Fruit fly (Drosophila melanogaster) whole organism, embryonic: ENCODE results near the gene PAN3.

Experiments used
- Abd-B ChIP-seq: fragments of 200-800 bp; sonication (Bioruptor generic); optimal IDR thresholded peaks from 2 replicates; lab custom pipeline; 2018; ENCODE audit warnings: missing biosample characterization, mild to moderate bottlenecking, missing genetic modification characterization, moderate library complexity
- Aef1 ChIP-seq: fragments of 200-800 bp; sonication (Bioruptor generic); IDR thresholded peaks from 3 replicates; pipeline ENCODE4 v1.3.6; 2022; ENCODE audit warnings: missing biosample characterization, missing genetic modification characterization
- Bteb2 ChIP-seq: fragments of 200-800 bp; sonication (Bioruptor generic); optimal IDR thresholded peaks from 2 replicates; lab custom pipeline; 2016; ENCODE audit warnings: missing biosample characterization, missing genetic modification characterization
- CG10959 ChIP-seq: fragments of 200-800 bp; sonication (Bioruptor generic); IDR thresholded peaks from 2 replicates; pipeline ENCODE4 v1.3.6; 2022; ENCODE audit warnings: missing biosample characterization, missing genetic modification characterization
- CG13624 ChIP-seq: fragments of 200-800 bp; sonication (Bioruptor generic); optimal IDR thresholded peaks from 2 replicates; lab custom pipeline; 2016; ENCODE audit warnings: missing biosample characterization, missing genetic modification characterization
- CG13894 ChIP-seq: fragments of 200-800 bp; sonication (Bioruptor generic); optimal IDR thresholded peaks from 3 replicates; lab custom pipeline; 2018; ENCODE audit warnings: missing biosample characterization, mild to moderate bottlenecking, missing genetic modification characterization, moderate library complexity
- CG14014 ChIP-seq: fragments of 200-800 bp; sonication (Bioruptor generic); IDR thresholded peaks from 2 replicates; pipeline ENCODE4 v1.3.6; 2022; ENCODE audit warnings: missing biosample characterization, missing genetic modification characterization
- CG1529 ChIP-seq: fragments of 200-800 bp; sonication (Bioruptor generic); optimal IDR thresholded peaks from 3 replicates; lab custom pipeline; 2018; ENCODE audit warnings: missing biosample characterization, missing genetic modification characterization
- CG17385 ChIP-seq: fragments of 200-800 bp; sonication (Bioruptor generic); optimal IDR thresholded peaks from 3 replicates; lab custom pipeline; 2018; ENCODE audit warnings: missing biosample characterization, mild to moderate bottlenecking, missing genetic modification characterization
- CG17568 ChIP-seq: fragments of 200-800 bp; sonication (Bioruptor generic); optimal IDR thresholded peaks from 2 replicates; lab custom pipeline; 2018; ENCODE audit warnings: missing biosample characterization, mild to moderate bottlenecking, missing genetic modification characterization, moderate library complexity
- CG17612 ChIP-seq: fragments of 200-800 bp; sonication (Bioruptor generic); IDR thresholded peaks from 2 replicates; pipeline ENCODE4 v1.3.6; 2022; ENCODE audit warnings: missing biosample characterization, missing genetic modification characterization
- CG17829 ChIP-seq: fragments of 200-800 bp; optimal IDR thresholded peaks from 2 replicates; lab custom pipeline; 2019; ENCODE audit warnings: missing biosample characterization, mild to moderate bottlenecking, missing genetic modification characterization, moderate library complexity
- CG1792 ChIP-seq: fragments of 200-800 bp; sonication (Bioruptor generic); optimal IDR thresholded peaks from 2 replicates; lab custom pipeline; 2016; ENCODE audit warnings: missing biosample characterization, missing genetic modification characterization
- CG2120 ChIP-seq: fragments of 200-800 bp; sonication (Bioruptor generic); optimal IDR thresholded peaks from 3 replicates; lab custom pipeline; 2016; ENCODE audit warnings: missing biosample characterization, missing genetic modification characterization
- CG3065 ChIP-seq: fragments of 200-800 bp; sonication (Bioruptor generic); optimal IDR thresholded peaks from 2 replicates; lab custom pipeline; 2016; ENCODE audit warnings: missing biosample characterization, missing genetic modification characterization
- CG6791 ChIP-seq: fragments of 200-800 bp; sonication (Bioruptor generic); IDR thresholded peaks from 3 replicates; pipeline ENCODE4 v1.3.6; 2022; ENCODE audit warnings: missing biosample characterization, missing genetic modification characterization; ENCODE audit not compliant: partially characterized antibody
- CG7786 ChIP-seq: fragments of 200-800 bp; sonication (Bioruptor generic); optimal IDR thresholded peaks from 2 replicates; lab custom pipeline; 2016; ENCODE audit warnings: missing biosample characterization, missing genetic modification characterization
- Dek ChIP-seq: fragments of 200-800 bp; sonication (Bioruptor generic); optimal IDR thresholded peaks from 3 replicates; lab custom pipeline; 2019; ENCODE audit warnings: missing biosample characterization, mild to moderate bottlenecking, missing genetic modification characterization, moderate library complexity
- Eip74EF ChIP-seq, 2 experiments: fragments of 200-800 bp in 1 of 2; fragments of >200 bp in 1 of 2; sonication (Bioruptor generic) in 1 of 2; optimal IDR thresholded peaks; 2 replicates each; lab custom pipeline; 2017 to 2019; ENCODE audit warnings: missing biosample characterization in 2 of 2, missing genetic modification characterization in 2 of 2, mild to moderate bottlenecking in 1 of 2, moderate library complexity in 1 of 2
- Ets65A ChIP-seq: fragments of 200-800 bp; sonication (Bioruptor generic); peaks from one replicate; lab custom pipeline; 2016; ENCODE audit warnings: missing biosample characterization, missing genetic modification characterization
- HLHmδ ChIP-seq: fragments of 200-800 bp; sonication (Bioruptor generic); optimal IDR thresholded peaks from 2 replicates; lab custom pipeline; 2018; ENCODE audit warnings: missing biosample characterization, mild to moderate bottlenecking, missing genetic modification characterization, moderate library complexity
- HmgD ChIP-seq: fragments of 200-800 bp; sonication (Bioruptor generic); optimal IDR thresholded peaks from 3 replicates; lab custom pipeline; 2016; ENCODE audit warnings: missing biosample characterization, missing genetic modification characterization
- Hr3 ChIP-seq: fragments of 200-800 bp; sonication (Bioruptor generic); optimal IDR thresholded peaks from 3 replicates; lab custom pipeline; 2016; ENCODE audit warnings: missing biosample characterization, missing genetic modification characterization
- Hr78 ChIP-seq, 2 experiments: fragments of 200-800 bp in 1 of 2; fragments of >200 bp in 1 of 2; sonication (Bioruptor generic) in 1 of 2; optimal IDR thresholded peaks; 2 replicates each; lab custom pipeline; 2017 to 2019; ENCODE audit warnings: missing biosample characterization in 2 of 2, missing genetic modification characterization in 2 of 2, mild to moderate bottlenecking in 1 of 2, moderate library complexity in 1 of 2
- Jarid2 ChIP-seq: fragments of 200-800 bp; sonication (Bioruptor generic); optimal IDR thresholded peaks from 3 replicates; lab custom pipeline; 2017; ENCODE audit warnings: mild to moderate bottlenecking, missing biosample characterization, missing genetic modification reagents, missing genetic modification characterization
- NFAT ChIP-seq: fragments of 200-800 bp; sonication (Bioruptor generic); IDR thresholded peaks from 2 replicates; pipeline ENCODE4 v1.3.6; 2022; ENCODE audit warnings: missing biosample characterization, missing genetic modification characterization
- Scr ChIP-seq: fragments of 200-800 bp; sonication (Bioruptor generic); IDR thresholded peaks from 2 replicates; pipeline ENCODE4 v1.3.6; 2022; ENCODE audit warnings: missing biosample characterization, missing genetic modification characterization; ENCODE audit not compliant: partially characterized antibody
- Xrp1 ChIP-seq: fragments of 200-800 bp; sonication (Bioruptor generic); IDR thresholded peaks from 2 replicates; pipeline ENCODE4 v1.3.6; 2022; ENCODE audit warnings: missing biosample characterization, missing genetic modification characterization
- bcd ChIP-seq: fragments of 200-800 bp; sonication (Bioruptor generic); optimal IDR thresholded peaks from 2 replicates; lab custom pipeline; 2017; ENCODE audit warnings: missing biosample characterization, mild to moderate bottlenecking, missing genetic modification characterization
- chinmo ChIP-seq: fragments of 200-800 bp; sonication (Bioruptor generic); IDR thresholded peaks from 4 replicates; pipeline ENCODE4 v1.3.6; 2022; ENCODE audit warnings: missing biosample characterization, missing genetic modification characterization; ENCODE audit not compliant: partially characterized antibody
- corto ChIP-seq: fragments of 200-800 bp; sonication (Bioruptor generic); optimal IDR thresholded peaks from 2 replicates; lab custom pipeline; 2016; ENCODE audit warnings: missing biosample characterization, mild to moderate bottlenecking, missing genetic modification characterization, moderate library complexity
- ewg ChIP-seq: fragments of 200-800 bp; sonication (Bioruptor generic); optimal IDR thresholded peaks from 3 replicates; lab custom pipeline; 2017; ENCODE audit warnings: mild to moderate bottlenecking, missing biosample characterization, missing genetic modification reagents, missing genetic modification characterization
- kni ChIP-seq: fragments of 200-800 bp; sonication (Bioruptor generic); optimal IDR thresholded peaks from 3 replicates; lab custom pipeline; 2017; ENCODE audit warnings: mild to moderate bottlenecking, missing biosample characterization, missing genetic modification reagents, missing genetic modification characterization
- lola ChIP-seq, 3 experiments: fragments of >200 bp in 2 of 3; fragments of 200-800 bp in 1 of 3; sonication (Bioruptor generic) in 1 of 3; optimal IDR thresholded peaks; 2 replicates each; lab custom pipeline; 2017 to 2019; ENCODE audit warnings: missing biosample characterization in 3 of 3, missing genetic modification characterization in 3 of 3, mild to moderate bottlenecking in 1 of 3, moderate library complexity in 1 of 3
- luna ChIP-seq: fragments of 200-800 bp; sonication (Bioruptor generic); optimal IDR thresholded peaks from 2 replicates; lab custom pipeline; 2016; ENCODE audit warnings: missing biosample characterization, missing genetic modification characterization
- p53 ChIP-seq: fragments of 200-800 bp; sonication (Bioruptor generic); optimal IDR thresholded peaks from 2 replicates; lab custom pipeline; 2016; ENCODE audit warnings: missing biosample characterization, missing genetic modification characterization
- pan ChIP-seq, 4 experiments: fragments of >200 bp in 3 of 4; fragments of 200-800 bp in 1 of 4; sonication (Bioruptor generic) in 1 of 4; optimal IDR thresholded peaks in 3 of 4; IDR thresholded peaks in 1 of 4; 2 replicates each; pipeline versions ENCODE4 v1.3.6 to Lab custom; 2017 to 2022; ENCODE audit warnings: missing biosample characterization in 2 of 4, missing genetic modification characterization in 2 of 4, mixed read lengths in 1 of 4
- repo ChIP-seq: fragments of 200-800 bp; sonication (Bioruptor generic); optimal IDR thresholded peaks from 2 replicates; lab custom pipeline; 2016; ENCODE audit warnings: missing biosample characterization, missing genetic modification characterization
- sd ChIP-seq: fragments of 200-800 bp; sonication (Bioruptor generic); optimal IDR thresholded peaks from 3 replicates; lab custom pipeline; 2018; ENCODE audit warnings: missing biosample characterization, mild to moderate bottlenecking, missing genetic modification characterization, moderate library complexity
- slou ChIP-seq: fragments of 200-800 bp; sonication (Bioruptor generic); optimal IDR thresholded peaks from 3 replicates; lab custom pipeline; 2016; ENCODE audit warnings: missing biosample characterization, missing genetic modification characterization
- sna ChIP-seq: fragments of 200-800 bp; sonication (Bioruptor generic); IDR thresholded peaks from 2 replicates; pipeline ENCODE4 v1.3.6; 2022; ENCODE audit warnings: missing biosample characterization, missing genetic modification characterization; ENCODE audit not compliant: partially characterized antibody
- stc ChIP-seq: fragments of 200-800 bp; sonication (Bioruptor generic); IDR thresholded peaks from 2 replicates; pipeline ENCODE4 v1.3.6; 2022; ENCODE audit warnings: missing biosample characterization, missing genetic modification characterization
- tap ChIP-seq: fragments of 200-800 bp; optimal IDR thresholded peaks from 3 replicates; lab custom pipeline; 2019; ENCODE audit warnings: missing biosample characterization, mild to moderate bottlenecking, missing genetic modification characterization, moderate library complexity
- tgo ChIP-seq: fragments of 200-800 bp; sonication (Bioruptor generic); IDR thresholded peaks from 3 replicates; pipeline ENCODE4 v1.3.6; 2022; ENCODE audit warnings: missing biosample characterization, missing genetic modification characterization
- tll ChIP-seq, 2 experiments: fragments of 200-800 bp in 1 of 2; fragments of >200 bp in 1 of 2; sonication (Bioruptor generic) in 1 of 2; optimal IDR thresholded peaks; 2 replicates each; lab custom pipeline; 2017 to 2019; ENCODE audit warnings: missing biosample characterization in 2 of 2, missing genetic modification characterization in 2 of 2, mild to moderate bottlenecking in 1 of 2, moderate library complexity in 1 of 2
- trh ChIP-seq: fragments of 200-800 bp; sonication (Bioruptor generic); optimal IDR thresholded peaks from 2 replicates; lab custom pipeline; 2016; ENCODE audit warnings: missing biosample characterization, missing genetic modification characterization
- unpg ChIP-seq: fragments of 200-800 bp; sonication (Bioruptor generic); optimal IDR thresholded peaks from 3 replicates; lab custom pipeline; 2018; ENCODE audit warnings: missing biosample characterization, mild to moderate bottlenecking, missing genetic modification characterization, moderate library complexity
- yki ChIP-seq: fragments of >200 bp; optimal IDR thresholded peaks from 3 replicates; lab custom pipeline; 2018

Gene PAN3

DNA sequence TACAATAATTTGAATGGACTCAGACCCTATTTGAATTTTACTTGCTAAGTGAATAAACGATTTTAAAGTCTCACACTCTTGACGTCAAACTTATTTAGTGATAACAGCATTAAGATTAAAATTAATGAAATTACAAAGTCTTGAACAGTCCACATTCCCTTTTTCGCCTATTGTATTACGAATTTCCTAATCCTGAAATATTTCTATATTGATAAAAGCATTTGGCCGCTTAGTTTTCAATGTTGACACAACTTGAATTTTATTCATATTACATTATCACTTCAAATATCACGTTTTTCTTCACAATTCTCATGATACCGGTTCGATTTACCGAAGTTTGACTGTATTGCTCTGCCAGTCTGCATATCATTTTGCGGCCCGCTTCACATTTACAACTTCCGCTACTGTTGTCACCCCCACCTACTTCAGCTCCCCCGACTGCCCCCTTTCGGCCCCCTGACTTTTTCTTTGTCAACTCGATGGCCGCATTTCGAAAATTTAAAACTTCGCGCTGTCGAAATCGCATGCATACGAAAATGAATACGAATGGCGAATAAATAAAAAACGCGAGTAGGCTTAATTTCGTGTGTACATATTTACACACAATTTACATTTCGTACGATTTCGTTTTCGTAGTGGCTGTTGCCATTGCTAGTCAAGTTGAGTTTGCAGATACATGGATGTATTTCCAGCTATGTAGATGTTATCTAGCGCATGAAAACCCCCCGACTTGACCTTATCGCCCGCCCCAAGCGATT, 7.6 kb downstream of the PAN3 start (continued):
- TF ChIP-seq tgo (GFP tag; lab: Robert Waterston, UW) (peak; percentile 27; the same call in 1 of the 3 replicates), trh (GFP tag; lab: Kevin White, UChicago) (no peak), Ets65A (GFP tag; lab: Kevin White, UChicago) (no peak), CG17829 (tag; lab: Kevin White, UChicago) (no peak), Jarid2 (no peak), HLHmδ (GFP tag; lab: Kevin White, UChicago) (no peak), tll (GFP tag; optimal IDR thresholded peaks at IDR 0.05; lab: Kevin White, UChicago) (no peak), Eip74EF (GFP tag; optimal IDR thresholded peaks at IDR 0.05; lab: Kevin White, UChicago) (peak; percentile 21 to 86), CG14014 (GFP tag; lab: Robert Waterston, UW) (peak; percentile 61; the same call in 1 of the 2 replicates), CG1792 (no peak), NFAT (GFP tag; lab: Robert Waterston, UW) (no peak), chinmo (GFP tag; lab: Robert Waterston, UW) (peak; percentile 90), CG13624 (GFP tag; lab: Kevin White, UChicago) (no peak), ewg (GFP tag; lab: Kevin White, UChicago) (no peak), Abd-B (peak; percentile 7), CG13894 (tag; lab: Kevin White, UChicago) (peak; percentile 34), Hr78 (GFP tag; optimal IDR thresholded peaks at IDR 0.05; lab: Kevin White, UChicago) (peak in 1 of 2 experiments; percentile 61), lola (GFP tag; optimal IDR thresholded peaks at IDR 0.05; lab: Kevin White, UChicago) (peak in 1 of 3 experiments; percentile 0), sd (peak; percentile 47), slou (GFP tag; lab: Kevin White, UChicago) (no peak), bcd (peak; percentile 36), Scr (GFP tag; lab: Robert Waterston, UW) (no peak), Xrp1 (no peak; the same call in 1 of the 2 replicates), tap (tag; lab: Kevin White, UChicago) (peak; percentile 8), unpg (peak; percentile 7), luna (GFP tag; lab: Kevin White, UChicago) (no peak), CG10959 (no peak), Bteb2 (GFP tag; lab: Kevin White, UChicago) (no peak), CG3065 (no peak), Hr3 (GFP tag; lab: Kevin White, UChicago) (no peak), CG6791 (GFP tag; lab: Robert Waterston, UW) (no peak), p53 (GFP tag; lab: Kevin White, UChicago) (no peak), kni (GFP tag; lab: Kevin White, UChicago) (peak; percentile 39), Dek (tag; lab: Kevin White, UChicago) (peak; percentile 3), CG17612 (GFP tag; lab: Robert Waterston, UW) (no peak; the same call in 1 of the 2 replicates), sna (GFP tag; lab: Robert Waterston, UW) (no peak), corto (GFP tag; lab: Kevin White, UChicago) (no peak), pan (optimal IDR thresholded peaks at IDR 0.05; lab: Kevin White, UChicago) (no peak), pan (GFP tag; optimal IDR thresholded peaks at IDR 0.05 in 1 of 2, IDR thresholded peaks at IDR 0.05 in 1 of 2) (no peak), CG1529 (GFP tag; lab: Kevin White, UChicago) (peak; percentile 14), CG2120 (GFP tag; lab: Kevin White, UChicago) (peak; percentile 60), CG17568 (GFP tag; lab: Kevin White, UChicago) (peak; percentile 15), CG17385 (peak; percentile 10), HmgD (GFP tag; lab: Kevin White, UChicago) (no peak), Aef1 (GFP tag; lab: Robert Waterston, UW) (no peak; the same call in 2 of the 3 replicates), stc (0 out of 2 replicates have a peak, but pooled peaks have one; percentile 56), repo (GFP tag; lab: Kevin White, UChicago) (no peak), CG7786 (no peak), yki (lab: Kevin White, UChicago) (no peak)
